Fruit fly (Drosophila melanogaster): ENCODE data around the gene CG13692.
A peak's percentile ranks its signal among the peaks of the same experiment; 100 is the strongest.

CG13692 gene

DNA sequence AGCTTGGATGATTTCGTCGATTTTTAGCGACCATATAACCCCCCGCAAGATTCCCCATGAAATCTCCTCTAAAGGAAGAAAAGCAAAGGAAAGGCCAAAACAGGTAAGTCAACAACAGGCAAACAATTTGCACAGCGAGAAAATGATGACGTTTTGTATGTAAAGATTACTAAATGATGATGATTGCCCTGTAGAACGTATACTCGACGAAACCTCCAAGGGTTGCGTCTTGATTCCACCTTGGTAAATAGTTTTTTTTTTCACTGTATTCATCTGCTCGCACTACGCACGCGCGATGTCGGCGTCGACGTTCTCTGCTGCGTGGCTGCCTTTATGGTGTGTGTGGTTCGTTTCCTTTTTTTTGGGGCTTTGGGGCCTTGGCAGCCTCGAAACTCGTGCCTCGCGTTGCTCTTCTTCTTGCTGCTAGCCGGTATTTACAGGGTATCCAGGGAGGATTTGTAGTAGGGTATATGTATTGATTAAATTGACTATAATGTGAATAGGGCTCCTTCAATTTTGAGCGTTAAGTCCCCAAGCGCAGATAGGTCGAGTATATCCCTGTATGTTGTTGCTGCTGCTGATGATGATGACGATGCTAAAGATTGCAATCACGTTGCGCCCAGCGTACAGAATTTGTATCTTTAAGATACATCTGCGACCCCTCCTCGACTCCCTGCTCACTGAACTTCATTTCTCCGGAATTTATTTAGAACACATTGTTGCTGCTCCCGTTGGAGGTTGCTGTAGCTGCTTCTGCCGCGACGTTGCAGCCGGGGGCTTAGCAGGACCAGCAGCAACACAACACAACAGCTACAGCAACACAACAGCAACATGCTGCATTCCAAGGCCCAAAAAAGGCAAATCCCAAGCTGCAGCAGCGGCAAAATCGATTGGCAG, 6.0 kb downstream of the CG13692 start (continued):
- TF ChIP-seq scrt (GFP tag; optimal IDR thresholded peaks at IDR 0.05) (no peak), NFAT (GFP tag; IDR thresholded peaks at IDR 0.05) (no peak), Mrtf (GFP tag; IDR thresholded peaks at IDR 0.05) (no peak), lov (optimal IDR thresholded peaks at IDR 0.05) (no peak), lov (GFP tag; IDR thresholded peaks at IDR 0.05) (0 out of 3 replicates have a peak, but pooled peaks have one; percentile 66), ranshi (GFP tag; IDR thresholded peaks at IDR 0.05) (0 out of 2 replicates have a peak, but pooled peaks have one; percentile 6)

DNA sequence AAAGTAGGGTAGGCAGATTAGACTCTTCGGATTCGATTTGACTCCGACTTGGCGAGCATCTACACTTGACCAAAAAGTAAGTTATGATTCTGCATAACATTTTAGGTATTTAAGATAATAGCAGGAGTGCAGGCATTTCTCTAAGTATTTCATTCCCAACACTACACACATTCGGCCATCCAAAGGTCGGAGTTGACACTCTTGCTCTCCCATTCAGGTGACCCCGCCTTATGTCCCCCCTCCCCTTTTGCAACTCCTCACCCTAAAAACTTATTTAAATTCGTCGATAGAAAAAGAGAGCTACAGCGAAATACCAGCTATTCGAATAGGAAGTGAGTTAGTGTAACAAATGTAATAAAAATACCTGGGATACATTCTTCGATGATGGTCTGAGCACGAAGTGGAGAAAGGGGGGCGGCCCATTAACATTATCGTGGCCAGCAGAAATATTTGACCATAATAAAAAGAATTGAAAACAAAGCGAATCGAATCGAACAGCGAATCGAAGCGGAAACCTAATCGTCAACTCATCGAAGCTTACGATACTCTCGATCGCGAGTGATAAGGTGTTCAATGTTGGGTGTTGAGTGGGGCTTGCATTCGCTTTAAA, 6.9 kb downstream of the CG13692 start:
- TF ChIP-seq sd (tag; optimal IDR thresholded peaks at IDR 0.05) (peak; percentile 90), Stat92E (GFP tag; optimal IDR thresholded peaks at IDR 0.05) (no peak), rib (GFP tag; IDR thresholded peaks at IDR 0.05) (no peak), ttk (GFP tag; IDR thresholded peaks at IDR 0.05) (0 out of 2 replicates have a peak, but pooled peaks have one; percentile 23), sug (tag; optimal IDR thresholded peaks at IDR 0.05) (no peak), Chrac-16 (GFP tag; optimal IDR thresholded peaks at IDR 0.05) (no peak), CG14965 (GFP tag; optimal IDR thresholded peaks at IDR 0.05; ENCODE audit: borderline replicate concordance) (no peak), ERR (GFP tag; optimal IDR thresholded peaks at IDR 0.05) (no peak), lab (GFP tag; optimal IDR thresholded peaks at IDR 0.05) (no peak), cato (GFP tag; optimal IDR thresholded peaks at IDR 0.05; ENCODE audit: borderline replicate concordance) (no peak), CG12659 (GFP tag; optimal IDR thresholded peaks at IDR 0.05) (no peak), nau (GFP tag; optimal IDR thresholded peaks at IDR 0.05) (no peak), Hr78 (GFP tag; optimal IDR thresholded peaks at IDR 0.05) (peak in 1 of 2 experiments; percentile 81), chinmo (GFP tag; IDR thresholded peaks at IDR 0.05; ENCODE audit: partially characterized antibody) (0 out of 4 replicates have a peak, but pooled peaks have one; percentile 18), CG8388 (GFP tag; optimal IDR thresholded peaks at IDR 0.05) (no peak)

DNA sequence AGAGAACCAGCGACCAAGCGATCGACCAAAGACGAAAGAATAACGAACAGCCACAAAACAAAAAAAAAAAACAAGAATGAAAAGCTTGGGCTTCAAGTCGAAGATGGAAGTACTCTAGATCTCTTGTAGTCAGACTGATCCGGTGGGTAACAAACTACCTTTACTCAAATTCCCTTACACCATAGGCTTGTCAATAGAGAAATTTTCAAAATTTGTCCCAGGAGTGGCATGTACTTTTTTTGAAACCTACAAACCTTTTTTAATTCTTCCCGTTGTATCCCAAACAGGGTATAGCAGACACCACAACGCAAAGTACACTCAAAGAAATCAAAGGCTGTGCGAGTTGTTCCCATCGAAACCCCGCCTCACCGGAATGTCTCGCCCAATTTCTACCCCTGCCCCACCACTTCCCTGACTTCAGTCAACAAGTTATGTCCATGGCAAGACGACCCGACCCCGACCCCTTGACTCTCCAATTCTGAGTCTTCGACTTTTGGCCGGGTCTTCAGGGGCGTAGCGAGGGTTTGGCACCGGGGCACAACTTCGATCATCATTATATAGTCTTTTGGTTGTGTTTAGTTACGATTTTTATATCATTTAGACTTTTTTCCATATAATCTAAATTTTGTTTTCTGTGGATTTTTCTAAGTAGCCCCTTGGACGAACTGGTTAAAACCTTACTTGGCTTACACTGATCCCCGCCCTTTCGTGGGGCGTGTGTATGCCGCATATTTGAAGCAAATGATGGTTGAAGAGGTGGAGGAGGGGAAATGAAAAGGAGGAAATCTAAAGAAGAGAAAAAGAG, 8.3 kb downstream of the CG13692 start:
- TF ChIP-seq Rfx (GFP tag; IDR thresholded peaks at IDR 0.05): peak; percentile 64; the same call in 1 of the 2 replicates
- TF ChIP-seq CG1529 (GFP tag; optimal IDR thresholded peaks at IDR 0.05): peak; percentile 6
- no peak for TF ChIP-seq grn (GFP tag; optimal IDR thresholded peaks at IDR 0.05)
- TF ChIP-seq CG13775 (GFP tag; optimal IDR thresholded peaks at IDR 0.05): peak; percentile 20
- no peak for TF ChIP-seq Bgb (GFP tag; IDR thresholded peaks at IDR 0.05; ENCODE audit: partially characterized antibody)
- no peak for TF ChIP-seq Asciz (GFP tag; optimal IDR thresholded peaks at IDR 0.05)
- peak; percentile 59; the same call in 2 of the 3 replicates for TF ChIP-seq dysf (GFP tag; IDR thresholded peaks at IDR 0.05)
- TF ChIP-seq sisA (GFP tag; IDR thresholded peaks at IDR 0.05): peak; percentile 47
- peak; percentile 34; the same call in 1 of the 3 replicates for TF ChIP-seq CG16813 (GFP tag; IDR thresholded peaks at IDR 0.05; ENCODE audit: partially characterized antibody)
- peak; percentile 61 for TF ChIP-seq zf30C (GFP tag; optimal IDR thresholded peaks at IDR 0.05)
- no peak for TF ChIP-seq Sry-δ (GFP tag; optimal IDR thresholded peaks at IDR 0.05)
- TF ChIP-seq CG10209 (GFP tag; optimal IDR thresholded peaks at IDR 0.05): peak; percentile 20
- TF ChIP-seq Nf-YC (tag; optimal IDR thresholded peaks at IDR 0.05): no peak
- no peak for TF ChIP-seq Fer2 (tag; optimal IDR thresholded peaks at IDR 0.05)
- no peak for TF ChIP-seq HmgZ (tag; optimal IDR thresholded peaks at IDR 0.05)
- no peak for TF ChIP-seq CkIIα-i1 (GFP tag; IDR thresholded peaks at IDR 0.05)
- TF ChIP-seq mld (GFP tag; IDR thresholded peaks at IDR 0.05; ENCODE audit: partially characterized antibody): no peak
- no peak for TF ChIP-seq MESR4 (GFP tag; optimal IDR thresholded peaks at IDR 0.05)
- TF ChIP-seq CG15696 (tag; optimal IDR thresholded peaks at IDR 0.05): peak; percentile 27
- TF ChIP-seq CG9876 (GFP tag; optimal IDR thresholded peaks at IDR 0.05): peak; percentile 26
- TF ChIP-seq CG31224 (GFP tag; IDR thresholded peaks at IDR 0.05): peak; percentile 9; the same call in 1 of the 2 replicates
- peak; percentile 72 for TF ChIP-seq jumu (GFP tag; optimal IDR thresholded peaks at IDR 0.05)

Measured in whole organism, embryonic.